Worm (Caenorhabditis elegans) whole organism, L1 larva: ENCODE measurements around the gene F54B11.9.

Experiments used
- aly-2 ChIP-seq: fragments of 150-350 bp; optimal IDR thresholded peaks from 2 replicates; lab custom pipeline; 2014; ENCODE audit warnings: missing biosample characterization, missing genetic modification characterization
- elt-3 ChIP-seq, 6 experiments: fragments of 150-350 bp in 1 of 6; sonication (generic microtip); optimal IDR thresholded peaks; 2 replicates each; lab custom pipeline; 2017 to 2018; ENCODE audit warnings: missing biosample characterization in 6 of 6, missing genetic modification characterization in 6 of 6, inconsistent platforms in 1 of 6
- fkh-10 ChIP-seq: sonication (generic microtip); optimal IDR thresholded peaks from 2 replicates; lab custom pipeline; 2017; ENCODE audit warnings: missing biosample characterization, missing genetic modification reagents, missing genetic modification characterization
- fkh-8 ChIP-seq: sonication (generic microtip); optimal IDR thresholded peaks from 2 replicates; lab custom pipeline; 2016; ENCODE audit warnings: mild to moderate bottlenecking, missing genetic modification characterization, missing compliant biosample characterization
- lin-39 ChIP-seq: fragments of 150-350 bp; optimal IDR thresholded peaks from 2 replicates; lab custom pipeline; 2014; ENCODE audit warnings: missing biosample characterization, missing genetic modification reagents, missing genetic modification characterization
- nhr-12 ChIP-seq: sonication (generic microtip); optimal IDR thresholded peaks from 2 replicates; lab custom pipeline; 2017; ENCODE audit warnings: missing biosample characterization, missing genetic modification characterization
- nhr-76 ChIP-seq: sonication (generic microtip); optimal IDR thresholded peaks from 2 replicates; lab custom pipeline; 2017; ENCODE audit warnings: missing biosample characterization, missing genetic modification characterization
- nhr-90 ChIP-seq: sonication (generic microtip); optimal IDR thresholded peaks from 2 replicates; lab custom pipeline; 2016; ENCODE audit warnings: mild to moderate bottlenecking, missing genetic modification characterization, missing compliant biosample characterization; ENCODE audit not compliant: poor library complexity
- skn-1 ChIP-seq: fragments of 150-350 bp; optimal IDR thresholded peaks from 2 replicates; lab custom pipeline; 2014; ENCODE audit warnings: missing biosample characterization, missing genetic modification characterization
- snu-23 ChIP-seq: sonication (generic microtip); optimal IDR thresholded peaks from 2 replicates; lab custom pipeline; 2016; ENCODE audit warnings: missing genetic modification characterization, missing compliant biosample characterization
- tbx-2 ChIP-seq: sonication (generic microtip); optimal IDR thresholded peaks from 2 replicates; lab custom pipeline; 2016; ENCODE audit warnings: missing genetic modification characterization, missing compliant biosample characterization
- unc-62 ChIP-seq: fragments of 150-350 bp; optimal IDR thresholded peaks from 2 replicates; lab custom pipeline; 2014; ENCODE audit warnings: missing biosample characterization, missing genetic modification reagents, missing genetic modification characterization
- ztf-11 ChIP-seq, 2 experiments: sonication (generic microtip); optimal IDR thresholded peaks; 2 replicates each; lab custom pipeline; 2016 to 2017; ENCODE audit warnings: missing genetic modification characterization in 2 of 2, missing biosample characterization in 1 of 2, missing compliant biosample characterization in 1 of 2

DNA sequence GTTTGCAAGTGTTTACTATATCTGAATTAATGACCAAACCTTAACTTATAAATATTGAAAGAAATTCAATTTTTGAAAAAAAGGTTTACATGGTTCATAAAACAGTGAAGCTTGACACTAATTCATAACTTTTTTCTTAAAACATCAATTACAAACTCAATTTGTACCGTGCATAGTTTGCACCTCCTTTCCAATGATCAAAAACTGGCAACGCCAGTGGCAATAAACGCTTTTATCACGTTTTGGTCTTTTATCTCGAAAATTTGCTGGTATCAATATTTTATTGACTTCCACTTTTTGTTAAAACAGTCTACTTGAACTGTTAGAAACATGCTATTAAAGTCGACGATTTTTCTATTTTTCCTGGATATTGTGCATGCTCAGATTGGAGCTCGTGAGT is 26.9 kb upstream of the F54B11.9 start, which contains the start of gene F54B11.11:
- TF ChIP-seq lin-39 (tag; lab: Kevin White, UChicago) (no peak), nhr-76 (tag; lab: Kevin White, UChicago) (no peak), elt-3 (tag; optimal IDR thresholded peaks at IDR 0.05; lab: Kevin White, UChicago) (no peak), tbx-2 (no peak), fkh-8 (tag; lab: Kevin White, UChicago) (no peak), unc-62 (GFP tag; lab: Kevin White, UChicago) (no peak), ztf-11 (tag; optimal IDR thresholded peaks at IDR 0.05; lab: Kevin White, UChicago) (no peak), snu-23 (GFP tag; lab: Kevin White, UChicago) (no peak), fkh-10 (GFP tag; lab: Kevin White, UChicago) (no peak), nhr-90 (no peak), nhr-12 (tag; lab: Kevin White, UChicago) (no peak), skn-1 (no peak), aly-2 (tag; lab: Kevin White, UChicago) (no peak)
